Worm (Caenorhabditis elegans): ENCODE measurements around the gene Y66D12A.13.

Gene Y66D12A.13

ce11 chrIII:11526396-11526795, 21.8 kb upstream of the Y66D12A.13 start, which contains the start of gene xpb-1:
xpb-1 (plus strand) TSS chrIII:11526657.
- TF ChIP-seq isw-1 (GFP tag; IDR thresholded peaks at IDR 0.05) (no peak), dpl-1 (GFP tag; optimal IDR thresholded peaks at IDR 0.05) (peak; percentile 21 to 60 (median 45)), nhr-237 (tag; optimal IDR thresholded peaks at IDR 0.05) (no peak), C04F5.9 (tag; optimal IDR thresholded peaks at IDR 0.05) (peak; percentile 5), xbp-1 (tag; optimal IDR thresholded peaks at IDR 0.05) (no peak), lin-15B (tag; optimal IDR thresholded peaks at IDR 0.05) (no peak), dsc-1 (tag; optimal IDR thresholded peaks at IDR 0.05) (peak; percentile 8), mep-1 (tag; optimal IDR thresholded peaks at IDR 0.05) (peak; percentile 39), mef-2 (tag; optimal IDR thresholded peaks at IDR 0.05) (no peak), pqm-1 (tag; optimal IDR thresholded peaks at IDR 0.05) (no peak), efl-1 (optimal IDR thresholded peaks at IDR 0.05) (peak; percentile 32 to 59), efl-1 (GFP tag; optimal IDR thresholded peaks at IDR 0.05 in 1 of 2) (peak; percentile 65 to 94), nhr-47 (tag; optimal IDR thresholded peaks at IDR 0.05) (no peak), F16B12.6 (tag; optimal IDR thresholded peaks at IDR 0.05) (peak; percentile 83), efl-3 (GFP tag; optimal IDR thresholded peaks at IDR 0.05) (no peak), hlh-4 (tag; optimal IDR thresholded peaks at IDR 0.05) (no peak), lin-14 (GFP tag; optimal IDR thresholded peaks at IDR 0.05) (no peak), pag-3 (tag; optimal IDR thresholded peaks at IDR 0.05; ENCODE audit: borderline replicate concordance, insufficient read depth) (no peak), fkh-4 (tag; optimal IDR thresholded peaks at IDR 0.05; ENCODE audit: borderline replicate concordance) (no peak), nhr-28 (tag; optimal IDR thresholded peaks at IDR 0.05) (no peak), irx-1 (tag; optimal IDR thresholded peaks at IDR 0.05) (peak; percentile 6), unc-86 (tag; optimal IDR thresholded peaks at IDR 0.05) (no peak), swsn-7 (tag; optimal IDR thresholded peaks at IDR 0.05) (no peak), lin-39 (tag; optimal IDR thresholded peaks at IDR 0.05) (no peak), lin-35 (GFP tag; optimal IDR thresholded peaks at IDR 0.05) (peak; percentile 36 to 58), tbx-2 (tag; optimal IDR thresholded peaks at IDR 0.05) (peak; percentile 1), grh-1 (GFP tag; IDR thresholded peaks at IDR 0.05) (no peak), nhr-11 (tag; optimal IDR thresholded peaks at IDR 0.05) (no peak), nhr-85 (tag) (no peak), blmp-1 (tag; optimal IDR thresholded peaks at IDR 0.05) (peak; percentile 32), lsy-2 (tag; optimal IDR thresholded peaks at IDR 0.05) (peak; percentile 33 to 56), nhr-90 (tag; optimal IDR thresholded peaks at IDR 0.05; ENCODE audit: poor library complexity) (no peak), C16A3.4 (tag; optimal IDR thresholded peaks at IDR 0.05) (peak; percentile 8)

ce11 chrIII:11534624-11535079, 13.5 kb upstream of the Y66D12A.13 start, which contains the start of gene nrps-1:
nrps-1 (plus strand) TSS chrIII:11534674.
- TF ChIP-seq ceh-82 (tag; optimal IDR thresholded peaks at IDR 0.05) = no peak
- TF ChIP-seq lin-14 (GFP tag; optimal IDR thresholded peaks at IDR 0.05) = no peak
- no peak for TF ChIP-seq sptf-1 (tag; optimal IDR thresholded peaks at IDR 0.05)
- TF ChIP-seq unc-130 (tag; optimal IDR thresholded peaks at IDR 0.05) = no peak
- no peak for TF ChIP-seq ceh-88 (GFP tag; IDR thresholded peaks at IDR 0.05)
- TF ChIP-seq efl-1 (optimal IDR thresholded peaks at IDR 0.05) = no peak
- no peak for TF ChIP-seq efl-1 (GFP tag; optimal IDR thresholded peaks at IDR 0.05 in 1 of 2)
- no peak for TF ChIP-seq ceh-8 (GFP tag; optimal IDR thresholded peaks at IDR 0.05)
- TF ChIP-seq pax-3 (tag; optimal IDR thresholded peaks at IDR 0.05) = no peak
- no peak for TF ChIP-seq ceh-90 (tag; optimal IDR thresholded peaks at IDR 0.05)
- no peak for TF ChIP-seq unc-62 (GFP tag; optimal IDR thresholded peaks at IDR 0.05)
- TF ChIP-seq fkh-4 (tag; optimal IDR thresholded peaks at IDR 0.05; ENCODE audit: borderline replicate concordance) = no peak
- no peak for TF ChIP-seq isw-1 (GFP tag; IDR thresholded peaks at IDR 0.05)
- TF ChIP-seq zip-4 (GFP tag; optimal IDR thresholded peaks at IDR 0.05) = no peak
- TF ChIP-seq unc-30 (tag; optimal IDR thresholded peaks at IDR 0.05) = no peak
- TF ChIP-seq C34B4.2 (tag; optimal IDR thresholded peaks at IDR 0.05) = no peak
- no peak for TF ChIP-seq fkh-10 (GFP tag; optimal IDR thresholded peaks at IDR 0.05)

Data from whole organism, L1 larva.